Fruit fly (Drosophila melanogaster) whole organism, embryonic: ENCODE results near the gene Elo68alpha.
A peak's percentile ranks its signal among the peaks of the same experiment; 100 is the strongest.

Source experiments
- ATbp ChIP-seq: fragments of 200-800 bp; sonication (Bioruptor generic); optimal IDR thresholded peaks from 2 replicates; lab custom pipeline; 2017; ENCODE audit warnings: missing biosample characterization, mild to moderate bottlenecking, missing genetic modification characterization, missing genetic modification reagents
- Ada2b ChIP-seq: fragments of 200-800 bp; sonication (Bioruptor generic); IDR thresholded peaks from 2 replicates; pipeline ENCODE4 v1.3.6; 2022; ENCODE audit warnings: missing biosample characterization, missing genetic modification characterization
- Antp ChIP-seq: fragments of 200-800 bp; sonication (Bioruptor generic); optimal IDR thresholded peaks from 3 replicates; lab custom pipeline; 2016; ENCODE audit warnings: missing biosample characterization, missing genetic modification characterization
- CG10267 ChIP-seq: fragments of 200-800 bp; sonication (Bioruptor generic); optimal IDR thresholded peaks from 2 replicates; lab custom pipeline; 2018; ENCODE audit warnings: missing biosample characterization, mild to moderate bottlenecking, missing genetic modification characterization, moderate library complexity
- CG10462 ChIP-seq: fragments of 200-800 bp; sonication (Bioruptor generic); optimal IDR thresholded peaks from 2 replicates; lab custom pipeline; 2016; ENCODE audit warnings: missing biosample characterization, missing genetic modification characterization
- CG11504 ChIP-seq: fragments of 200-800 bp; sonication (Bioruptor generic); optimal IDR thresholded peaks from 3 replicates; lab custom pipeline; 2019; ENCODE audit warnings: missing biosample characterization, mild to moderate bottlenecking, missing genetic modification characterization, moderate library complexity
- CG11560 ChIP-seq: fragments of 200-800 bp; sonication (Bioruptor generic); IDR thresholded peaks from 3 replicates; pipeline ENCODE4 v1.3.6; 2022; ENCODE audit warnings: missing biosample characterization, missing genetic modification characterization
- CG11695 ChIP-seq: fragments of 200-800 bp; sonication (Bioruptor generic); IDR thresholded peaks from 3 replicates; pipeline ENCODE4 v1.3.6; 2022; ENCODE audit warnings: missing biosample characterization, missing genetic modification characterization
- CG12236 ChIP-seq: fragments of 200-800 bp; sonication (Bioruptor generic); optimal IDR thresholded peaks from 2 replicates; lab custom pipeline; 2016; ENCODE audit warnings: missing biosample characterization, missing genetic modification characterization
- CG1529 ChIP-seq: fragments of 200-800 bp; sonication (Bioruptor generic); optimal IDR thresholded peaks from 3 replicates; lab custom pipeline; 2018; ENCODE audit warnings: missing biosample characterization, missing genetic modification characterization
- CG17912 ChIP-seq: fragments of 200-800 bp; sonication (Bioruptor generic); optimal IDR thresholded peaks from 2 replicates; lab custom pipeline; 2018; ENCODE audit warnings: missing biosample characterization, mild to moderate bottlenecking, missing genetic modification characterization
- CG1832 ChIP-seq: fragments of 200-800 bp; sonication (Bioruptor generic); optimal IDR thresholded peaks from 2 replicates; lab custom pipeline; 2017; ENCODE audit warnings: missing biosample characterization, mild to moderate bottlenecking, missing genetic modification characterization, inconsistent platforms
- CG18476 ChIP-seq: fragments of 200-800 bp; sonication (Bioruptor generic); optimal IDR thresholded peaks from 2 replicates; lab custom pipeline; 2016; ENCODE audit warnings: missing biosample characterization, mild to moderate bottlenecking, missing genetic modification characterization
- CG2712 ChIP-seq: fragments of 200-800 bp; optimal IDR thresholded peaks from 3 replicates; lab custom pipeline; 2019; ENCODE audit warnings: missing biosample characterization, mild to moderate bottlenecking, missing genetic modification characterization, moderate library complexity
- CG32532 ChIP-seq: fragments of 200-800 bp; sonication (Bioruptor generic); IDR thresholded peaks from 2 replicates; pipeline ENCODE4 v1.3.6; 2022; ENCODE audit warnings: missing biosample characterization, missing genetic modification characterization
- CG33213 ChIP-seq: fragments of 200-800 bp; sonication (Bioruptor generic); optimal IDR thresholded peaks from 3 replicates; lab custom pipeline; 2016; ENCODE audit warnings: missing biosample characterization, missing genetic modification characterization
- CG34224 ChIP-seq: fragments of 200-800 bp; sonication (Bioruptor generic); IDR thresholded peaks from 3 replicates; pipeline ENCODE4 v1.3.6; 2022; ENCODE audit warnings: missing biosample characterization, missing genetic modification characterization; ENCODE audit not compliant: partially characterized antibody
- CG34376 ChIP-seq: fragments of 200-800 bp; sonication (Bioruptor generic); optimal IDR thresholded peaks from 2 replicates; lab custom pipeline; 2018; ENCODE audit warnings: missing biosample characterization, mild to moderate bottlenecking, missing genetic modification characterization
- CG6813 ChIP-seq: fragments of 200-800 bp; sonication (Bioruptor generic); optimal IDR thresholded peaks from 2 replicates; lab custom pipeline; 2017; ENCODE audit warnings: missing biosample characterization, missing genetic modification characterization, mild to moderate bottlenecking, moderate library complexity, missing genetic modification reagents
- CG7372 ChIP-seq: fragments of 200-800 bp; sonication (Bioruptor generic); IDR thresholded peaks from 2 replicates; pipeline ENCODE4 v1.3.6; 2022; ENCODE audit warnings: missing biosample characterization, missing genetic modification characterization
- CG7556 ChIP-seq: fragments of 200-800 bp; sonication (Bioruptor generic); optimal IDR thresholded peaks from 2 replicates; lab custom pipeline; 2017; ENCODE audit warnings: missing biosample characterization, mild to moderate bottlenecking, missing genetic modification characterization
- CG7839 ChIP-seq: fragments of 200-800 bp; sonication (Bioruptor generic); optimal IDR thresholded peaks from 3 replicates; lab custom pipeline; 2018; ENCODE audit warnings: missing biosample characterization, mild to moderate bottlenecking, missing genetic modification characterization, moderate library complexity
- CG8281 ChIP-seq: fragments of 200-800 bp; sonication (Bioruptor generic); optimal IDR thresholded peaks from 2 replicates; lab custom pipeline; 2018; ENCODE audit warnings: missing biosample characterization, mild to moderate bottlenecking, missing genetic modification characterization, moderate library complexity
- CG8290 ChIP-seq, 3 experiments: fragments of 200-800 bp; sonication (Bioruptor generic); optimal IDR thresholded peaks; 2 replicates each; lab custom pipeline; 2016 to 2019; ENCODE audit warnings: missing biosample characterization in 3 of 3, missing genetic modification characterization in 3 of 3, mild to moderate bottlenecking in 2 of 3, moderate library complexity in 1 of 3
- D19A ChIP-seq: fragments of 200-800 bp; optimal IDR thresholded peaks from 3 replicates; lab custom pipeline; 2019; ENCODE audit warnings: missing biosample characterization, mild to moderate bottlenecking, missing genetic modification characterization, moderate library complexity
- D19B ChIP-seq: fragments of 200-800 bp; sonication (Bioruptor generic); optimal IDR thresholded peaks from 2 replicates; lab custom pipeline; 2017; ENCODE audit warnings: missing biosample characterization, mild to moderate bottlenecking, missing genetic modification characterization
- Dbx ChIP-seq: fragments of 200-800 bp; sonication (Bioruptor generic); IDR thresholded peaks from 3 replicates; pipeline ENCODE4 v1.3.6; 2022; ENCODE audit warnings: missing biosample characterization, missing genetic modification characterization
- Elba2 ChIP-seq: fragments of 200-800 bp; sonication (Bioruptor generic); optimal IDR thresholded peaks from 3 replicates; lab custom pipeline; 2016; ENCODE audit warnings: missing biosample characterization, missing genetic modification characterization
- Fer2 ChIP-seq: fragments of 200-800 bp; sonication (Bioruptor generic); optimal IDR thresholded peaks from 2 replicates; lab custom pipeline; 2018; ENCODE audit warnings: missing biosample characterization, mild to moderate bottlenecking, missing genetic modification characterization, moderate library complexity
- Poxn ChIP-seq: fragments of 200-800 bp; sonication (Bioruptor generic); IDR thresholded peaks from 2 replicates; pipeline ENCODE4 v1.3.6; 2022; ENCODE audit warnings: missing biosample characterization, missing genetic modification characterization
- Sry-β ChIP-seq: fragments of 200-800 bp; sonication (Bioruptor generic); optimal IDR thresholded peaks from 2 replicates; lab custom pipeline; 2018; ENCODE audit warnings: missing biosample characterization, mild to moderate bottlenecking, missing genetic modification characterization, moderate library complexity
- Vsx1 ChIP-seq: fragments of 200-800 bp; sonication (Bioruptor generic); optimal IDR thresholded peaks from 2 replicates; lab custom pipeline; 2017; ENCODE audit warnings: missing biosample characterization, mild to moderate bottlenecking, missing genetic modification characterization, missing genetic modification reagents
- al ChIP-seq: fragments of 200-800 bp; sonication (Bioruptor generic); IDR thresholded peaks from 2 replicates; pipeline ENCODE4 v1.3.6; 2022; ENCODE audit warnings: missing biosample characterization, missing genetic modification characterization
- chm ChIP-seq: fragments of 200-800 bp; sonication (Bioruptor generic); IDR thresholded peaks from 2 replicates; pipeline ENCODE4 v1.3.6; 2022; ENCODE audit warnings: missing biosample characterization, missing genetic modification characterization
- fu2 ChIP-seq: fragments of 200-800 bp; sonication (Bioruptor generic); optimal IDR thresholded peaks from 2 replicates; lab custom pipeline; 2016; ENCODE audit warnings: missing biosample characterization, missing genetic modification characterization
- gcm2 ChIP-seq: fragments of 200-800 bp; sonication (Bioruptor generic); optimal IDR thresholded peaks from 2 replicates; lab custom pipeline; 2016; ENCODE audit warnings: missing biosample characterization, missing genetic modification characterization
- gsb ChIP-seq: fragments of 200-800 bp; sonication (Bioruptor generic); IDR thresholded peaks from 2 replicates; pipeline ENCODE4 v1.3.6; 2022; ENCODE audit warnings: missing biosample characterization, missing genetic modification characterization
- hkb ChIP-seq, 2 experiments: fragments of 200-800 bp in 1 of 2; fragments of >200 bp in 1 of 2; sonication (Bioruptor generic) in 1 of 2; IDR thresholded peaks in 1 of 2; optimal IDR thresholded peaks in 1 of 2; 2 replicates each; pipeline versions ENCODE4 v1.3.6 to Lab custom; 2017 to 2022; ENCODE audit warnings: missing biosample characterization in 1 of 2, missing genetic modification characterization in 1 of 2
- lab ChIP-seq: fragments of 200-800 bp; sonication (Bioruptor generic); optimal IDR thresholded peaks from 3 replicates; lab custom pipeline; 2017; ENCODE audit warnings: missing biosample characterization, missing genetic modification characterization, mild to moderate bottlenecking, moderate library complexity, missing genetic modification reagents
- lola ChIP-seq, 3 experiments: fragments of >200 bp in 2 of 3; fragments of 200-800 bp in 1 of 3; sonication (Bioruptor generic) in 1 of 3; optimal IDR thresholded peaks; 2 replicates each; lab custom pipeline; 2017 to 2019; ENCODE audit warnings: missing biosample characterization in 3 of 3, missing genetic modification characterization in 3 of 3, mild to moderate bottlenecking in 1 of 3, moderate library complexity in 1 of 3
- org-1 ChIP-seq: fragments of 200-800 bp; sonication (Bioruptor generic); optimal IDR thresholded peaks from 2 replicates; lab custom pipeline; 2017; ENCODE audit warnings: missing biosample characterization, missing genetic modification characterization
- otp ChIP-seq: fragments of 200-800 bp; sonication (Bioruptor generic); IDR thresholded peaks from 3 replicates; pipeline ENCODE4, ENCODE4 v1.3.6; 2022; ENCODE audit warnings: missing biosample characterization, missing genetic modification characterization
- repo ChIP-seq: fragments of 200-800 bp; sonication (Bioruptor generic); optimal IDR thresholded peaks from 2 replicates; lab custom pipeline; 2016; ENCODE audit warnings: missing biosample characterization, missing genetic modification characterization
- schlank ChIP-seq: fragments of 200-800 bp; sonication (Bioruptor generic); optimal IDR thresholded peaks from 2 replicates; lab custom pipeline; 2018; ENCODE audit warnings: missing biosample characterization, mild to moderate bottlenecking, missing genetic modification characterization
- shn ChIP-seq: fragments of 200-800 bp; sonication (Bioruptor generic); optimal IDR thresholded peaks from 3 replicates; lab custom pipeline; 2016; ENCODE audit warnings: missing biosample characterization, missing genetic modification characterization
- stc ChIP-seq: fragments of 200-800 bp; sonication (Bioruptor generic); IDR thresholded peaks from 2 replicates; pipeline ENCODE4 v1.3.6; 2022; ENCODE audit warnings: missing biosample characterization, missing genetic modification characterization
- toy ChIP-seq: fragments of 200-800 bp; sonication (Bioruptor generic); IDR thresholded peaks from 2 replicates; pipeline ENCODE4 v1.3.6; 2022; ENCODE audit warnings: missing biosample characterization, missing genetic modification characterization
- wor ChIP-seq: fragments of 200-800 bp; sonication (Bioruptor generic); IDR thresholded peaks from 2 replicates; pipeline ENCODE4 v1.3.6; 2022; ENCODE audit warnings: missing biosample characterization, missing genetic modification characterization

Gene Elo68alpha

DNA sequence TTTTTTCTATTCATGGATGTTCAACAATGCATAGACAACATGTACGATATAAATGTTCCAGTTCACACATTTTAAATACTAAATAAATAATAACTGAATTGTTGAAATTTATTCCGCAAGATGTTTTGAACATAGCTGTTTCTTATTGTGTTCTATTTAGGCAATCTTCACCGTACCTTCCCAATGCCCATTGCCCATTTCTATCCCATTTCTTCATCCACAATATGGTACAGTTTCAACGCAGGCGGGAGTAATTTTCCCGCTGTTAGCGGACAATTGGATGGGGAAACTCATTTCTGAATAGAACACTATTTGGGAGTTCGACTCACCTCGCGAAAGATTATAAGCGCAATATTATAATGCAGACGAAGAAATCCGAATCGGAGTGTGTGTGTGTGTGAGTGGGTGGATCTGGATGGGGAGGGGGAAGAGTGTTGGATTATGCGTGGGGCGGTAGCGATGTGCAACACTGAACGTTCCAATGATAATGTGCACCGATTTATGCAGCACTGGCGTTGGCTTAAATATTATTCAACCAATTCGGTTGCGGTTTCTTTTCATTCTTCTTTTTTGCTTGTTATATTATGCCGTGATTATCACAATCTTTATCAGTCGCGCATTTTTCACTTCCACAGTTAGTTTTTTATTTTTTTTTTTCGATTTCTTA, 10.8 kb downstream of the Elo68alpha start (continued):
- TF ChIP-seq CG7372 (GFP tag; lab: Robert Waterston, UW) (no peak), Poxn (GFP tag; lab: Robert Waterston, UW) (no peak), CG10462 (GFP tag; lab: Kevin White, UChicago) (peak; percentile 43), toy (no peak), D19A (tag; lab: Kevin White, UChicago) (no peak), CG11560 (tag; lab: Robert Waterston, UW) (no peak), schlank (tag; lab: Kevin White, UChicago) (no peak), ATbp (GFP tag; lab: Kevin White, UChicago) (no peak), stc (GFP tag; lab: Robert Waterston, UW) (0 out of 2 replicates have a peak, but pooled peaks have one; percentile 9), CG34376 (no peak), CG7556 (GFP tag; lab: Kevin White, UChicago) (peak; percentile 5), lola (GFP tag; optimal IDR thresholded peaks at IDR 0.05; lab: Kevin White, UChicago) (no peak), CG7839 (peak; percentile 43), CG10267 (peak; percentile 94), Elba2 (peak; percentile 27), CG8281 (tag; lab: Kevin White, UChicago) (no peak), repo (peak; percentile 56), CG32532 (0 out of 2 replicates have a peak, but pooled peaks have one; percentile 43), hkb (optimal IDR thresholded peaks at IDR 0.05; lab: Kevin White, UChicago) (no peak), hkb (GFP tag; IDR thresholded peaks at IDR 0.05; lab: Robert Waterston, UW) (0 out of 2 replicates have a peak, but pooled peaks have one; percentile 11), CG1529 (GFP tag; lab: Kevin White, UChicago) (peak; percentile 3), Sry-β (no peak), D19B (GFP tag; lab: Kevin White, UChicago) (no peak), Antp (GFP tag; lab: Kevin White, UChicago) (peak; percentile 63), CG12236 (GFP tag; lab: Kevin White, UChicago) (peak; percentile 4), otp (GFP tag; lab: Robert Waterston, UW) (no peak; the same call in 2 of the 3 replicates), lab (GFP tag; lab: Kevin White, UChicago) (peak; percentile 80), Fer2 (no peak), org-1 (GFP tag; lab: Kevin White, UChicago) (no peak), shn (GFP tag; lab: Kevin White, UChicago) (peak; percentile 51), CG8290 (GFP tag; optimal IDR thresholded peaks at IDR 0.05; lab: Kevin White, UChicago) (peak; percentile 80), CG8290 (tag; optimal IDR thresholded peaks at IDR 0.05; lab: Kevin White, UChicago) (peak; percentile 55 to 78), Vsx1 (GFP tag; lab: Kevin White, UChicago) (peak; percentile 47), CG34224 (no peak), CG33213 (GFP tag; lab: Kevin White, UChicago) (peak; percentile 63), gcm2 (GFP tag; lab: Kevin White, UChicago) (no peak), CG6813 (GFP tag; lab: Kevin White, UChicago) (peak; percentile 27), CG11504 (peak; percentile 7), CG2712 (peak; percentile 24), CG11695 (GFP tag; lab: Robert Waterston, UW) (0 out of 3 replicates have a peak, but pooled peaks have one; percentile 15), fu2 (peak; percentile 34), al (no peak), CG17912 (GFP tag; lab: Kevin White, UChicago) (peak; percentile 4), Dbx (GFP tag; lab: Robert Waterston, UW) (0 out of 3 replicates have a peak, but pooled peaks have one; percentile 53), CG1832 (no peak), chm (GFP tag; lab: Robert Waterston, UW) (peak; percentile 84), CG18476 (GFP tag; lab: Kevin White, UChicago) (no peak), Ada2b (GFP tag; lab: Robert Waterston, UW) (no peak), wor (GFP tag; lab: Robert Waterston, UW) (no peak), gsb (GFP tag; lab: Robert Waterston, UW) (no peak)
